Worm (Caenorhabditis elegans) whole organism, young adult: ENCODE results near the gene nsph-1.1.

Experiments used
- C17E4.6 ChIP-seq: fragments of 200-800 bp; sonication (Bioruptor generic); IDR thresholded peaks from 2 replicates; pipeline ENCODE4 v1.3.6; 2022; ENCODE audit warnings: missing genetic modification reagents, missing genetic modification characterization, missing compliant biosample characterization
- F10E7.11 ChIP-seq: sonication (generic microtip); optimal IDR thresholded peaks from 2 replicates; lab custom pipeline; 2017; ENCODE audit warnings: mild to moderate bottlenecking, missing genetic modification characterization, moderate library complexity, missing compliant biosample characterization
- F37B4.10 ChIP-seq: fragments of 200-800 bp; sonication (Bioruptor generic); IDR thresholded peaks from 2 replicates; pipeline ENCODE4 v1.3.6; 2022; ENCODE audit warnings: missing genetic modification characterization, missing compliant biosample characterization
- F52B5.7 ChIP-seq: sonication (generic microtip); optimal IDR thresholded peaks from 2 replicates; lab custom pipeline; 2016; ENCODE audit warnings: mild to moderate bottlenecking, missing genetic modification characterization, missing compliant biosample characterization
- F57C9.4 ChIP-seq: sonication (generic microtip); optimal IDR thresholded peaks from 2 replicates; lab custom pipeline; 2017; ENCODE audit warnings: mild to moderate bottlenecking, missing genetic modification characterization, missing compliant biosample characterization
- T26A5.8 ChIP-seq: sonication (generic microtip); optimal IDR thresholded peaks from 2 replicates; lab custom pipeline; 2016; ENCODE audit warnings: missing genetic modification characterization, missing compliant biosample characterization
- Y53F4B.3 ChIP-seq: fragments of 200-800 bp; sonication (Bioruptor generic); IDR thresholded peaks from 2 replicates; pipeline ENCODE4 v1.3.6; 2022; ENCODE audit warnings: missing genetic modification reagents, missing genetic modification characterization, missing compliant biosample characterization
- Y95B8A.8 ChIP-seq: fragments of 200-800 bp; sonication (Bioruptor generic); IDR thresholded peaks from 2 replicates; pipeline ENCODE4 v1.3.6; 2022; ENCODE audit warnings: missing genetic modification reagents, missing genetic modification characterization, missing compliant biosample characterization
- ZK185.1 ChIP-seq: sonication (generic microtip); optimal IDR thresholded peaks from 2 replicates; lab custom pipeline; 2016; ENCODE audit warnings: mild to moderate bottlenecking, missing genetic modification characterization, missing compliant biosample characterization; ENCODE audit not compliant: poor library complexity, severe bottlenecking
- ama-1 ChIP-seq, 3 experiments: fragments of 150-350 bp in 1 of 3; sonication (generic microtip) in 2 of 3; optimal IDR thresholded peaks; 2 replicates each; lab custom pipeline; 2014 to 2018; ENCODE audit warnings: missing biosample characterization in 2 of 3, missing genetic modification characterization in 2 of 3, missing genetic modification reagents in 2 of 3
- aptf-2 ChIP-seq: fragments of 200-800 bp; sonication (Bioruptor generic); conservative IDR thresholded peaks from 2 replicates; pipeline ENCODE4 v1.3.6; 2022; ENCODE audit warnings: missing genetic modification reagents, missing genetic modification characterization, missing compliant biosample characterization
- athp-1 ChIP-seq: sonication (generic microtip); optimal IDR thresholded peaks from 2 replicates; lab custom pipeline; 2017; ENCODE audit warnings: mild to moderate bottlenecking, missing genetic modification characterization, missing compliant biosample characterization
- bed-2 ChIP-seq: fragments of 200-800 bp; sonication (Bioruptor generic); IDR thresholded peaks from 2 replicates; pipeline ENCODE4 v1.3.6; 2022; ENCODE audit warnings: missing genetic modification reagents, missing genetic modification characterization, missing compliant biosample characterization
- ceh-27 ChIP-seq: fragments of 200-800 bp; sonication (Bioruptor generic); optimal IDR thresholded peaks from 2 replicates; lab custom pipeline; 2018; ENCODE audit warnings: mild to moderate bottlenecking, missing genetic modification characterization, moderate library complexity, missing compliant biosample characterization
- dox-1 ChIP-seq: fragments of 200-800 bp; sonication (Bioruptor generic); IDR thresholded peaks from 2 replicates; pipeline ENCODE4 v1.3.6; 2022; ENCODE audit warnings: missing genetic modification reagents, missing genetic modification characterization, missing compliant biosample characterization
- dpl-1 ChIP-seq: fragments of 150-350 bp; optimal IDR thresholded peaks from 2 replicates; lab custom pipeline; 2014; ENCODE audit warnings: missing biosample characterization, missing genetic modification reagents, missing genetic modification characterization
- egl-18 ChIP-seq: fragments of 200-800 bp; sonication (Bioruptor generic); IDR thresholded peaks from 2 replicates; pipeline ENCODE4 v1.3.6; 2022; ENCODE audit warnings: missing genetic modification reagents, missing genetic modification characterization, missing compliant biosample characterization
- egl-44 ChIP-seq: fragments of 200-800 bp; sonication (Bioruptor generic); IDR thresholded peaks from 2 replicates; pipeline ENCODE4 v1.3.6; 2022; ENCODE audit warnings: missing genetic modification reagents, missing genetic modification characterization, missing compliant biosample characterization
- ekl-4 ChIP-seq: fragments of 200-800 bp; sonication (Bioruptor generic); IDR thresholded peaks from 2 replicates; pipeline ENCODE4 v1.3.6; 2022; ENCODE audit warnings: missing genetic modification reagents, missing genetic modification characterization, missing compliant biosample characterization
- fkh-3 ChIP-seq: sonication (generic microtip); optimal IDR thresholded peaks from 2 replicates; lab custom pipeline; 2016; ENCODE audit warnings: mild to moderate bottlenecking, missing genetic modification characterization, missing compliant biosample characterization
- hlh-12 ChIP-seq: sonication (generic microtip); optimal IDR thresholded peaks from 2 replicates; lab custom pipeline; 2016; ENCODE audit warnings: missing genetic modification characterization, missing compliant biosample characterization
- hmg-20 ChIP-seq: fragments of 200-800 bp; sonication (Bioruptor generic); IDR thresholded peaks from 2 replicates; pipeline ENCODE4 v1.3.6; 2022; ENCODE audit warnings: missing genetic modification reagents, missing genetic modification characterization, missing compliant biosample characterization
- hrde-1 ChIP-seq: sonication (generic microtip); optimal IDR thresholded peaks from 2 replicates; lab custom pipeline; 2016; ENCODE audit warnings: missing genetic modification characterization, mild to moderate bottlenecking, missing compliant biosample characterization, moderate library complexity, missing genotype, missing genetic modification reagents, borderline replicate concordance
- let-607 ChIP-seq, 2 experiments: fragments of 200-800 bp in 1 of 2; sonication (Bioruptor generic) in 1 of 2; sonication (generic microtip) in 1 of 2; optimal IDR thresholded peaks; 2 replicates each; lab custom pipeline; 2016 to 2018; ENCODE audit warnings: mild to moderate bottlenecking in 2 of 2, missing compliant biosample characterization in 2 of 2, missing genetic modification characterization in 2 of 2, moderate library complexity in 2 of 2, missing genotype in 1 of 2
- lin-26 ChIP-seq: fragments of 200-800 bp; sonication (Bioruptor generic); IDR thresholded peaks from 2 replicates; pipeline ENCODE4 v1.3.6; 2022; ENCODE audit warnings: missing genetic modification reagents, missing genetic modification characterization, missing compliant biosample characterization
- lir-1 ChIP-seq: fragments of 200-800 bp; sonication (Bioruptor generic); conservative IDR thresholded peaks from 2 replicates; pipeline ENCODE4 v1.3.6; 2022; ENCODE audit warnings: missing genetic modification reagents, missing genetic modification characterization, missing compliant biosample characterization
- lsl-1 ChIP-seq: fragments of 200-800 bp; sonication (Bioruptor generic); optimal IDR thresholded peaks from 2 replicates; lab custom pipeline; 2018; ENCODE audit warnings: mild to moderate bottlenecking, missing genetic modification characterization, moderate library complexity, missing compliant biosample characterization
- mcd-1 ChIP-seq: fragments of 200-800 bp; sonication (Bioruptor generic); IDR thresholded peaks from 2 replicates; pipeline ENCODE4 v1.3.6; 2022; ENCODE audit warnings: missing genetic modification reagents, missing genetic modification characterization, missing compliant biosample characterization
- mes-4 ChIP-seq: sonication (generic microtip); optimal IDR thresholded peaks from 2 replicates; lab custom pipeline; 2016; ENCODE audit warnings: missing genotype, missing genetic modification characterization, missing compliant biosample characterization
- nfya-1 ChIP-seq: sonication (generic microtip); optimal IDR thresholded peaks from 2 replicates; lab custom pipeline; 2017; ENCODE audit warnings: antibody characterized with exemption, missing compliant biosample characterization, missing genetic modification characterization, borderline replicate concordance; ENCODE audit not compliant: insufficient read depth
- nfya-2 ChIP-seq: fragments of 200-800 bp; sonication (Bioruptor generic); IDR thresholded peaks from 2 replicates; pipeline ENCODE4 v1.3.6; 2022; ENCODE audit warnings: missing genetic modification reagents, missing genetic modification characterization, missing compliant biosample characterization
- nfyb-1 ChIP-seq: fragments of 200-800 bp; sonication (Bioruptor generic); IDR thresholded peaks from 2 replicates; pipeline ENCODE4 v1.3.6; 2022; ENCODE audit warnings: missing genetic modification reagents, missing genetic modification characterization, missing compliant biosample characterization
- nhr-120 ChIP-seq: fragments of 200-800 bp; sonication (Bioruptor generic); IDR thresholded peaks from 2 replicates; pipeline ENCODE4 v1.3.6; 2022; ENCODE audit warnings: missing genetic modification characterization, missing compliant biosample characterization
- nhr-179 ChIP-seq: sonication (generic microtip); optimal IDR thresholded peaks from 2 replicates; lab custom pipeline; 2016; ENCODE audit warnings: mild to moderate bottlenecking, missing genetic modification characterization, missing compliant biosample characterization
- nhr-27 ChIP-seq: fragments of 200-800 bp; sonication (Bioruptor generic); optimal IDR thresholded peaks from 2 replicates; lab custom pipeline; 2018; ENCODE audit warnings: mild to moderate bottlenecking, missing genetic modification characterization, moderate library complexity, missing compliant biosample characterization
- nhr-80 ChIP-seq: sonication (generic microtip); optimal IDR thresholded peaks from 2 replicates; lab custom pipeline; 2016; ENCODE audit warnings: missing genetic modification characterization, missing compliant biosample characterization
- snpc-1.1 ChIP-seq: sonication (generic microtip); optimal IDR thresholded peaks from 2 replicates; lab custom pipeline; 2017; ENCODE audit warnings: missing genetic modification characterization, mild to moderate bottlenecking, missing compliant biosample characterization, antibody characterized with exemption, moderate library complexity, missing genotype, missing genetic modification reagents; ENCODE audit not compliant: insufficient read depth
- snpc-3.4 ChIP-seq: sonication (generic microtip); optimal IDR thresholded peaks from 2 replicates; lab custom pipeline; 2017; ENCODE audit warnings: missing genetic modification characterization, mild to moderate bottlenecking, missing compliant biosample characterization, antibody characterized with exemption, moderate library complexity, missing genotype, missing genetic modification reagents
- snpc-4 ChIP-seq, 5 experiments: fragments of 150-350 bp in 1 of 5; sonication (generic microtip) in 4 of 5; optimal IDR thresholded peaks; 2 replicates each; lab custom pipeline; 2014 to 2018; ENCODE audit warnings: missing genetic modification characterization in 5 of 5, missing biosample characterization in 3 of 5, antibody characterized with exemption in 2 of 5, mild to moderate bottlenecking in 2 of 5, missing compliant biosample characterization in 2 of 5, missing genotype in 2 of 5, moderate library complexity in 2 of 5, missing genetic modification reagents in 1 of 5
- tbp1 ChIP-seq: fragments of 200-800 bp; sonication (Bioruptor generic); optimal IDR thresholded peaks from 2 replicates; lab custom pipeline; 2018; ENCODE audit warnings: mild to moderate bottlenecking, missing genetic modification characterization, missing compliant biosample characterization
- tlf-1 ChIP-seq: fragments of 200-800 bp; sonication (Bioruptor generic); optimal IDR thresholded peaks from 2 replicates; lab custom pipeline; 2018; ENCODE audit warnings: mild to moderate bottlenecking, missing genetic modification characterization, missing compliant biosample characterization
- unc-130 ChIP-seq: sonication (generic microtip); optimal IDR thresholded peaks from 2 replicates; lab custom pipeline; 2016; ENCODE audit warnings: missing genetic modification reagents, missing genetic modification characterization, missing compliant biosample characterization
- ztf-18 ChIP-seq: sonication (generic microtip); optimal IDR thresholded peaks from 2 replicates; lab custom pipeline; 2016; ENCODE audit warnings: missing genotype, mild to moderate bottlenecking, missing genetic modification characterization, missing compliant biosample characterization
- ztf-25 ChIP-seq: fragments of 200-800 bp; sonication (Bioruptor generic); IDR thresholded peaks from 2 replicates; pipeline ENCODE4 v1.3.6; 2022; ENCODE audit warnings: missing genetic modification reagents, missing genetic modification characterization, missing compliant biosample characterization

Gene nsph-1.1

ce11 chrII:8742972-8743371 is 23.6 kb upstream of the nsph-1.1 start:
- TF ChIP-seq ztf-18 (tag; lab: Kevin White, UChicago), result peak; percentile 41
- peak; percentile 2 for TF ChIP-seq snpc-3.4 (tag; lab: Kevin White, UChicago)
- TF ChIP-seq snpc-1.1 (tag; lab: Kevin White, UChicago), result no peak

ce11 chrII:8743379-8744173 is 23.0 kb upstream of the nsph-1.1 start, which contains the start of gene mak-1:
mak-1 (plus strand) TSS chrII:8744071.
- TF ChIP-seq F10E7.11 (tag; lab: Kevin White, UChicago) (no peak), nhr-120 (GFP tag; lab: Robert Waterston, UW) (no peak), dox-1 (no peak), egl-44 (GFP tag; lab: Robert Waterston, UW) (no peak), aptf-2 (GFP tag; lab: Robert Waterston, UW) (no peak), lir-1 (GFP tag; lab: Robert Waterston, UW) (no peak), nhr-179 (tag; lab: Kevin White, UChicago) (no peak), nfyb-1 (GFP tag; lab: Robert Waterston, UW) (no peak), let-607 (tag; optimal IDR thresholded peaks at IDR 0.05; lab: Kevin White, UChicago) (peak in 1 of 2 experiments; percentile 29), lin-26 (GFP tag; lab: Robert Waterston, UW) (0 out of 2 replicates have a peak, but pooled peaks have one; percentile 29), nhr-80 (tag; lab: Kevin White, UChicago) (peak; percentile 31), unc-130 (no peak), ekl-4 (no peak), fkh-3 (tag; lab: Kevin White, UChicago) (no peak), ZK185.1 (tag; lab: Kevin White, UChicago) (no peak), ztf-25 (GFP tag; lab: Robert Waterston, UW) (no peak), Y95B8A.8 (GFP tag; lab: Robert Waterston, UW) (no peak; the same call in 1 of the 2 replicates), hmg-20 (GFP tag; lab: Robert Waterston, UW) (no peak), egl-18 (GFP tag; lab: Robert Waterston, UW) (no peak), T26A5.8 (no peak), snpc-1.1 (tag; lab: Kevin White, UChicago) (no peak), hlh-12 (tag; lab: Kevin White, UChicago) (no peak), F57C9.4 (tag; lab: Kevin White, UChicago) (no peak), C17E4.6 (GFP tag; lab: Robert Waterston, UW) (no peak), Y53F4B.3 (GFP tag; lab: Robert Waterston, UW) (no peak), nfya-2 (no peak), F37B4.10 (no peak), snpc-4 (GFP tag; optimal IDR thresholded peaks at IDR 0.05; lab: Kevin White, UChicago) (no peak), snpc-4 (tag; optimal IDR thresholded peaks at IDR 0.05; lab: Kevin White, UChicago) (no peak), ceh-27 (GFP tag; lab: Kevin White, UChicago) (no peak), dpl-1 (GFP tag; lab: Kevin White, UChicago) (no peak), mes-4 (no peak), ama-1 (optimal IDR thresholded peaks at IDR 0.05; lab: Kevin White, UChicago) (peak; percentile 87), ama-1 (GFP tag; optimal IDR thresholded peaks at IDR 0.05; lab: Kevin White, UChicago) (no peak), tlf-1 (GFP tag; lab: Kevin White, UChicago) (no peak), mcd-1 (no peak), lsl-1 (GFP tag; lab: Kevin White, UChicago) (no peak), F52B5.7 (tag; lab: Kevin White, UChicago) (no peak), hrde-1 (tag; lab: Kevin White, UChicago) (no peak), tbp1 (GFP tag; lab: Kevin White, UChicago) (peak; percentile 10), nfya-1 (tag; lab: Kevin White, UChicago) (no peak), athp-1 (tag; lab: Kevin White, UChicago) (no peak), bed-2 (GFP tag; lab: Robert Waterston, UW) (no peak), nhr-27 (tag; lab: Kevin White, UChicago) (no peak)
